Fruit fly (Drosophila melanogaster) whole organism, prepupa: ENCODE measurements around the gene beta'COP.

Experiments
- CG10669 ChIP-seq: fragments of 200-800 bp; sonication (Bioruptor generic); optimal IDR thresholded peaks from 3 replicates; lab custom pipeline; 2018; ENCODE audit warnings: missing biosample characterization, mild to moderate bottlenecking, missing genetic modification characterization, moderate library complexity
- CG15336 ChIP-seq: fragments of 200-800 bp; sonication (Bioruptor generic); IDR thresholded peaks from 2 replicates; pipeline ENCODE4 v1.3.6; 2022; ENCODE audit warnings: missing biosample characterization, missing genetic modification characterization
- CG6163 ChIP-seq: fragments of 200-800 bp; sonication (Bioruptor generic); IDR thresholded peaks from 3 replicates; pipeline ENCODE4 v1.3.6; 2022; ENCODE audit warnings: missing biosample characterization, missing genetic modification characterization
- CG6276 ChIP-seq: fragments of 200-800 bp; sonication (Bioruptor generic); optimal IDR thresholded peaks from 2 replicates; lab custom pipeline; 2017; ENCODE audit warnings: missing biosample characterization, mild to moderate bottlenecking, missing genetic modification characterization
- CG6792 ChIP-seq: fragments of 200-800 bp; sonication (Bioruptor generic); optimal IDR thresholded peaks from 3 replicates; lab custom pipeline; 2016; ENCODE audit warnings: missing biosample characterization, missing genetic modification characterization

DNA sequence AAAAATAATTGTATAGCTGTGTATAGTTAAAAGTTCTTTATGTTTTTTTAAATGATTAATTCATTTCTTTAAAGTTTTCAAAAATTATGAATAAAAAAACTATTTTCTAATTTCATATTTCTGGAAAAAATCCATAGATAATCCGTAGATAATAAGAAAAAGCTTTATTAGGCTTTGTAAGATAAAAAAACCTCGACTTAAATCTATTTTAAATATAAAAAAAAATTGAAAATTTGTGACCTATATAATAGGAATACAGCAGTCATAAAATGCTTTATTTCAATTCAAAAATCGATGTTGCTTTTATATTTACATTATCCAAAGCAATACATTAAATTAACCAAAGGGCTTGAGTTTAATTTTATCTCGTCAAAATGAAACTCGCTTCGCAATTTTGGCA, 33.5 kb downstream of the beta'COP start, which contains the start of gene Flad2:
- no peak for TF ChIP-seq CG15336 (GFP tag; lab: Robert Waterston, UW)
- TF ChIP-seq CG6163 = no peak
- no peak for TF ChIP-seq CG6792 (GFP tag; lab: Kevin White, UChicago)
- TF ChIP-seq CG10669 (GFP tag; lab: Kevin White, UChicago) = no peak
- no peak for TF ChIP-seq CG6276 (GFP tag; lab: Kevin White, UChicago)
